Fruit fly (Drosophila melanogaster): Measurements from ENCODE around the gene CG45101.

dm6 chr3L:11033327-11033975 lies 31.3 kb upstream of the CG45101 start:
- TF ChIP-seq ap (GFP tag; IDR thresholded peaks at IDR 0.05) (no peak), amos (GFP tag; IDR thresholded peaks at IDR 0.05; ENCODE audit: partially characterized antibody) (no peak), Sry-δ (GFP tag; optimal IDR thresholded peaks at IDR 0.05) (no peak), Sry-β (GFP tag; optimal IDR thresholded peaks at IDR 0.05) (no peak), bcd (GFP tag; optimal IDR thresholded peaks at IDR 0.05) (no peak), bigmax (GFP tag; optimal IDR thresholded peaks at IDR 0.05) (no peak), h (optimal IDR thresholded peaks at IDR 0.05) (no peak), Xrp1 (GFP tag; IDR thresholded peaks at IDR 0.05) (no peak)

Measured in whole organism, embryonic.